Worm (Caenorhabditis elegans) whole organism, L4 larva: Measurements from ENCODE around the gene T26A5.2.
A peak's percentile ranks its signal among the peaks of the same experiment; 100 is the strongest.

ENCODE experiments used
- F44E2.7 ChIP-seq: fragments of 200-800 bp; sonication (Bioruptor generic); IDR thresholded peaks from 2 replicates; pipeline ENCODE4 v2.1.2; 2022; ENCODE audit warnings: missing genetic modification characterization, missing compliant biosample characterization
- T26A8.4 ChIP-seq: fragments of 200-800 bp; sonication (Bioruptor generic); IDR thresholded peaks from 2 replicates; pipeline ENCODE4 v1.3.6; 2022; ENCODE audit warnings: missing genetic modification characterization, missing compliant biosample characterization
- Y48G9A.11 ChIP-seq: fragments of 200-800 bp; sonication (Bioruptor generic); IDR thresholded peaks from 2 replicates; pipeline ENCODE4 v1.3.6; 2022; ENCODE audit warnings: missing genetic modification reagents, missing genetic modification characterization, missing compliant biosample characterization
- Y5F2A.4 ChIP-seq: fragments of 200-800 bp; sonication (Bioruptor generic); optimal IDR thresholded peaks from 2 replicates; lab custom pipeline; 2018; ENCODE audit warnings: mild to moderate bottlenecking, missing genetic modification characterization, missing compliant biosample characterization
- ZK546.5 ChIP-seq, 2 experiments: sonication (generic microtip); optimal IDR thresholded peaks; 2 replicates each; lab custom pipeline; 2017; ENCODE audit warnings: missing biosample characterization in 2 of 2, missing genetic modification characterization in 2 of 2
- aha-1 ChIP-seq: fragments of 150-350 bp; peaks from one replicate; lab custom pipeline; 2014; ENCODE audit warnings: missing biosample characterization, missing genetic modification characterization
- ces-1 ChIP-seq: fragments of 150-350 bp; sonication (generic microtip); optimal IDR thresholded peaks from 4 replicates; lab custom pipeline; 2014; ENCODE audit warnings: missing biosample characterization, missing genetic modification reagents, missing genetic modification characterization
- daf-16 ChIP-seq, 3 experiments: sonication (generic microtip); optimal IDR thresholded peaks; 2 replicates each; lab custom pipeline; 2016 to 2017; ENCODE audit warnings: missing genetic modification characterization in 3 of 3, missing genetic modification reagents in 3 of 3, mild to moderate bottlenecking in 2 of 3, missing compliant biosample characterization in 2 of 3, missing biosample characterization in 1 of 3, moderate library complexity in 1 of 3
- dmd-9 ChIP-seq: fragments of 200-800 bp; sonication (Bioruptor generic); IDR thresholded peaks from 2 replicates; pipeline ENCODE4 v1.3.6; 2022; ENCODE audit warnings: missing genetic modification reagents, missing genetic modification characterization, missing compliant biosample characterization
- dpl-1 ChIP-seq: fragments of 150-350 bp; optimal IDR thresholded peaks from 2 replicates; lab custom pipeline; 2014; ENCODE audit warnings: missing biosample characterization, missing genetic modification reagents, missing genetic modification characterization
- duxl-1 ChIP-seq: sonication (generic microtip); optimal IDR thresholded peaks from 2 replicates; lab custom pipeline; 2016; ENCODE audit warnings: mild to moderate bottlenecking, missing genetic modification characterization, moderate library complexity, missing compliant biosample characterization; ENCODE audit not compliant: poor library complexity
- fos-1 ChIP-seq: fragments of 150-350 bp; optimal IDR thresholded peaks from 2 replicates; lab custom pipeline; 2014; ENCODE audit warnings: missing biosample characterization, missing genetic modification characterization
- hlh-11 ChIP-seq: fragments of 200-800 bp; sonication (Bioruptor generic); optimal IDR thresholded peaks from 2 replicates; lab custom pipeline; 2018; ENCODE audit warnings: mild to moderate bottlenecking, missing genetic modification characterization, missing compliant biosample characterization
- lin-39 ChIP-seq: fragments of 150-350 bp; optimal IDR thresholded peaks from 2 replicates; lab custom pipeline; 2014; ENCODE audit warnings: missing biosample characterization, missing genetic modification reagents, missing genetic modification characterization
- madf-5 ChIP-seq, 2 experiments: fragments of 200-800 bp; sonication (Bioruptor generic); IDR thresholded peaks; 2 replicates each; pipeline ENCODE4 v1.3.6; 2022; ENCODE audit warnings: missing compliant biosample characterization in 2 of 2, missing genetic modification characterization in 2 of 2
- mdt-29 ChIP-seq: fragments of 200-800 bp; sonication (Bioruptor generic); IDR thresholded peaks from 2 replicates; pipeline ENCODE4 v1.3.6; 2022; ENCODE audit warnings: missing genetic modification reagents, missing genetic modification characterization, missing compliant biosample characterization
- mxl-2 ChIP-seq: fragments of 200-800 bp; sonication (Bioruptor generic); conservative IDR thresholded peaks from 2 replicates; pipeline ENCODE4 v1.3.6; 2022; ENCODE audit warnings: missing genetic modification reagents, missing genetic modification characterization, missing compliant biosample characterization
- mxl-3 ChIP-seq: fragments of 200-800 bp; sonication (Bioruptor generic); optimal IDR thresholded peaks from 2 replicates; lab custom pipeline; 2018; ENCODE audit warnings: mild to moderate bottlenecking, missing genetic modification characterization, missing compliant biosample characterization
- nhr-111 ChIP-seq: fragments of 200-800 bp; sonication (Bioruptor generic); optimal IDR thresholded peaks from 2 replicates; lab custom pipeline; 2018; ENCODE audit warnings: mild to moderate bottlenecking, missing genetic modification characterization, missing compliant biosample characterization
- pha-4 ChIP-seq, 2 experiments: fragments of 150-350 bp in 1 of 2; fragments of 200-800 bp in 1 of 2; sonication (Bioruptor generic) in 1 of 2; IDR thresholded peaks in 1 of 2; optimal IDR thresholded peaks in 1 of 2; 2 replicates each; pipeline versions ENCODE4 v1.3.6 to Lab custom; 2014 to 2022; ENCODE audit warnings: missing genetic modification characterization in 2 of 2, missing genetic modification reagents in 2 of 2, missing biosample characterization in 1 of 2, missing compliant biosample characterization in 1 of 2
- pqm-1 ChIP-seq: sonication (generic microtip); optimal IDR thresholded peaks from 2 replicates; lab custom pipeline; 2017; ENCODE audit warnings: missing biosample characterization, missing genetic modification characterization
- rbr-2 ChIP-seq: sonication (generic microtip); optimal IDR thresholded peaks from 2 replicates; lab custom pipeline; 2016; ENCODE audit warnings: missing genotype, missing genetic modification characterization, missing compliant biosample characterization
- saeg-2 ChIP-seq: fragments of 200-800 bp; sonication (Bioruptor generic); IDR thresholded peaks from 2 replicates; pipeline ENCODE4 v1.3.6; 2022; ENCODE audit warnings: missing genetic modification reagents, missing genetic modification characterization, missing compliant biosample characterization
- set-16 ChIP-seq: fragments of 200-800 bp; sonication (Bioruptor generic); IDR thresholded peaks from 2 replicates; pipeline ENCODE4 v1.3.6; 2022; ENCODE audit warnings: missing genetic modification reagents, missing genetic modification characterization, missing compliant biosample characterization
- unc-39 ChIP-seq: sonication (generic microtip); optimal IDR thresholded peaks from 2 replicates; lab custom pipeline; 2017; ENCODE audit warnings: missing biosample characterization, missing genetic modification characterization

T26A5.2 gene

DNA sequence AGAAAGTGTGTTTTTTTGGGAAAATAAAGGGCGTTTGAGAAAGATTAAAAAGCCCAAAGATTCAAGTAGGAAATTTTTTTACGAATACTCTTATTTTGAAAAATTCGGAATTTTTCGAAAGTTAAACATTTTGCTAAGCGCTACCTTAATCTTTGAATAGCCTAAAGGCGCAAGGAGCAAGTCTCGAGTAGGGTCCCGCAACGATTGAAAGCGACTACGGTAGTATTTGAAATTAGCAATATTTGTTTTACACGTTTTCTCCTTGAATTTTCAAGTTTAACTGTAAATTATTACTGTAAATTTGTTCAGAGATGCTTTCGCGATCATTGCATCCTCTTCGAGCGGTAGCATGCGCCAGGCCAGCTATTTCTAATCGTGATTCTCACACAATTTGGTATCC lies 2.2 kb upstream of the T26A5.2 start, which contains the start of gene nduf-2.2:
TSS of gene nduf-2.2 (plus strand) at position 310 of the 400 bp plus-strand sequence.
- TF ChIP-seq mdt-29 (GFP tag; lab: Robert Waterston, UW): no peak
- TF ChIP-seq Y5F2A.4 (GFP tag; lab: Kevin White, UChicago): no peak
- no peak for TF ChIP-seq dmd-9
- no peak for TF ChIP-seq mxl-3 (GFP tag; lab: Kevin White, UChicago)
- TF ChIP-seq, all 104 proteins: peak for 0

- TF ChIP-seq saeg-2 (GFP tag; lab: Robert Waterston, UW): no peak
- TF ChIP-seq duxl-1 (tag; lab: Kevin White, UChicago): no peak
- TF ChIP-seq unc-39 (tag; lab: Kevin White, UChicago): no peak
- TF ChIP-seq F44E2.7 (GFP tag; lab: Robert Waterston, UW): no peak
- TF ChIP-seq mdt-29 (GFP tag; lab: Robert Waterston, UW): no peak
- no peak for TF ChIP-seq ZK546.5 (tag; optimal IDR thresholded peaks at IDR 0.05; lab: Kevin White, UChicago)
- no peak for TF ChIP-seq pqm-1
- no peak for TF ChIP-seq daf-16 (GFP tag; optimal IDR thresholded peaks at IDR 0.05; lab: Kevin White, UChicago)
- no peak for TF ChIP-seq daf-16 (tag; optimal IDR thresholded peaks at IDR 0.05; lab: Kevin White, UChicago)
- no peak for TF ChIP-seq Y48G9A.11 (GFP tag; lab: Robert Waterston, UW)
- no peak for TF ChIP-seq madf-5 (GFP tag; IDR thresholded peaks at IDR 0.05; lab: Robert Waterston, UW)
- TF ChIP-seq T26A8.4: no peak
- no peak for TF ChIP-seq ces-1 (GFP tag; lab: Kevin White, UChicago)
Observed at ce11 chrIII:6471451-6471850, 4.3 kb downstream of the T26A5.2 start, which contains the start of gene wht-6. Gene wht-6 (plus strand): TSS chrIII:6471751.

DNA sequence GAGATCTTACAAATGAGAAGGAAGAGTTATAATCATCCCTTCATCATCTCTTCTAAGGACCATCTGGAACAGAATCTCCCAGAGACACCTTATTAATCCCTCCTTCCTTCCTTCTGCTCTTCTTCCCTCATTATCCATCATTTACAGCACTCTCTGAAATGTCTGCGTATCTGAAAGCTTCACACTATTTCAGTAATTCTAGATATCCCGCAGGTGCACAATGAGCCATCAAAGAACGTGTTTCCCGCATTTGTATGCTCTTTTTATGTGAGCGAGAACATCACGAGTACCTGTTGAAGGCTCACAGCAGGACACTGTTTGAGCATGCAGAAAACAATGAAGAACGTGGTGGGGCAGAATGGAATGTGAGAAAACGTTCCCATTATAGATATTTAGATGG lies 9.3 kb downstream of the T26A5.2 start:
- TF ChIP-seq aha-1 (tag; lab: Kevin White, UChicago): no peak
- TF ChIP-seq nhr-111 (GFP tag; lab: Kevin White, UChicago): no peak
- no peak for TF ChIP-seq mxl-2
- TF ChIP-seq, all 104 proteins: peak for 0

DNA sequence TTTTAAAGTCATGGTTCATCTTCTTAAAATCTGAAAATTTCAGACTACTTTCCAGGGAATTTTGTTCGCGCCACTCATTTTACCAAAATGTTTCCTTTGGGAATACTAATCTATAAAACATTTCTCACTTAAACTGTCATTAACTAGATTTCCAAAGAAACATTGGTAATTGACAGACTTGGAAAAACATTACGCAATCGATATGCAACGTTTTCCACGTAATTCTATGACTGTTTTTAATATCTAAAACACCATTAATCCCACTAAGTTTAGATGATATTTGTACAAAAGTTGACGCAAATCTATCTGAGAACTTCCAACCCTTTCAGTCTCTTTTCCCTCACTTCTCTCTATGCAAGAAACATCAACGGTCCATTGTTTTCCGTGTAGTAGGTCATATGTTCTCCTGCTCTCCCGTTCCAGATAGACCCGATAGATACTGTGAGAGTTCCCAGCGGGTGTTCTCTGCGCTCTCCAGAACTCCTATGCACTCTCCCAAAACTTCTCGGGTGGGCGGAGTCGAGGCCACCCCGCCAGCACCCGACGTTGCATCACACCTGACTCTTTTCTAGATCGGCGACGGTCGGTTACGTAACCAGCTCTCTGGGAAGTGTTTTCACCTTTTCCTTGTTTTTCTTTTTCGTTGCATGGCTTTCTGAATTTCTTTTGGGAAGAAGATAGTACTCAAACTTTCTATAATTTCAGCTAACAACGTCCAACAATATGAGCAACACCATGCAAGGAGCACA lies 11.3 kb downstream of the T26A5.2 start, which contains the start of gene zip-8:
TSS of gene zip-8 (plus strand) at position 700 of the 749 bp plus-strand sequence.
- no peak for TF ChIP-seq pha-4 (GFP tag; IDR thresholded peaks at IDR 0.05; lab: Robert Waterston, UW)
- no peak for TF ChIP-seq pha-4 (tag; optimal IDR thresholded peaks at IDR 0.05; lab: Kevin White, UChicago)
- peak; percentile 71 for TF ChIP-seq aha-1 (tag; lab: Kevin White, UChicago)
- TF ChIP-seq set-16: peak; percentile 66

- TF ChIP-seq fos-1 (tag; lab: Kevin White, UChicago): no peak
- TF ChIP-seq aha-1 (tag; lab: Kevin White, UChicago): peak; percentile 93
Observed at ce11 chrIII:6479439-6479838, 12.3 kb downstream of the T26A5.2 start.

ce11 chrIII:6482918-6483317 lies 15.8 kb downstream of the T26A5.2 start, which contains the start of gene chtb-2:
Gene chtb-2 (plus strand): TSS chrIII:6483218.
- TF ChIP-seq lin-39 (tag; lab: Kevin White, UChicago) (no peak), ces-1 (GFP tag; lab: Kevin White, UChicago) (no peak), Y48G9A.11 (GFP tag; lab: Robert Waterston, UW) (no peak)

DNA sequence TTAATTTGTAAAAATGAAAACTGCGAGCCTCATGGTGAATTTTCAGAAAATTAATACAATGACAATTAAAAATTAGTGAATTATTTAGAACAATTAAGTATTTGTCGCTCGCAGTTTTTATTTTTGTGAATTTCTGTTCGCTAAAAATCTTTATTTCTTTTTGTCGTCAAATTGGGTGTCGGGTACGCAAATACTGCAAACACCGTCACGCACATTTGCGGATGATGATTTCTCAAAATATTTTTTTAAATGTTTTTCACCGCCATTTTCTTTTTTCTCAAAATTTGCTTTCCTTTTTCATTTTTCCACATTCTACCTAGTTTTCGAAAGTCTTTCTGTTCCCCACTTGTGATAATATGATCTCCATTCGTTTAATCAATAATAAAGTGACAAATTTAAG lies 21.8 kb downstream of the T26A5.2 start:
- peak; percentile 24 for TF ChIP-seq rbr-2
- TF ChIP-seq set-16: no peak
- peak; percentile 63 for TF ChIP-seq dpl-1
- TF ChIP-seq hlh-11 (tag; lab: Kevin White, UChicago): no peak
